Worm (Caenorhabditis elegans) whole organism, L1 larva: ENCODE data around the gene gem-1.

Experiments used
- C04F5.9 ChIP-seq: sonication (generic microtip); optimal IDR thresholded peaks from 2 replicates; lab custom pipeline; 2016; ENCODE audit warnings: missing genetic modification characterization, missing compliant biosample characterization
- fos-1 ChIP-seq: fragments of 150-350 bp; optimal IDR thresholded peaks from 2 replicates; lab custom pipeline; 2014; ENCODE audit warnings: missing biosample characterization, missing genetic modification characterization
- lin-35 ChIP-seq, 2 experiments: fragments of 150-350 bp; optimal IDR thresholded peaks; 2 replicates each; lab custom pipeline; 2014; ENCODE audit warnings: missing biosample characterization in 2 of 2, missing genetic modification characterization in 2 of 2, missing genetic modification reagents in 2 of 2
- mdl-1 ChIP-seq, 2 experiments: fragments of 150-350 bp; optimal IDR thresholded peaks; 2 replicates each; lab custom pipeline; 2014 to 2017; ENCODE audit warnings: missing biosample characterization in 2 of 2, missing genetic modification characterization in 2 of 2, inconsistent platforms in 1 of 2
- nhr-28 ChIP-seq: fragments of 150-350 bp; optimal IDR thresholded peaks from 2 replicates; lab custom pipeline; 2014; ENCODE audit warnings: missing biosample characterization, missing genetic modification characterization
- pqm-1 ChIP-seq: sonication (generic microtip); optimal IDR thresholded peaks from 3 replicates; lab custom pipeline; 2017; ENCODE audit warnings: missing biosample characterization, missing genetic modification characterization
- snpc-4 ChIP-seq: fragments of 150-350 bp; optimal IDR thresholded peaks from 2 replicates; lab custom pipeline; 2014; ENCODE audit warnings: missing biosample characterization, missing genetic modification characterization
- unc-130 ChIP-seq: fragments of 150-350 bp; optimal IDR thresholded peaks from 2 replicates; lab custom pipeline; 2017; ENCODE audit warnings: missing biosample characterization, missing genetic modification characterization, inconsistent platforms
- zag-1 ChIP-seq: fragments of 150-350 bp; optimal IDR thresholded peaks from 2 replicates; lab custom pipeline; 2014; ENCODE audit warnings: missing biosample characterization, missing genetic modification characterization

DNA sequence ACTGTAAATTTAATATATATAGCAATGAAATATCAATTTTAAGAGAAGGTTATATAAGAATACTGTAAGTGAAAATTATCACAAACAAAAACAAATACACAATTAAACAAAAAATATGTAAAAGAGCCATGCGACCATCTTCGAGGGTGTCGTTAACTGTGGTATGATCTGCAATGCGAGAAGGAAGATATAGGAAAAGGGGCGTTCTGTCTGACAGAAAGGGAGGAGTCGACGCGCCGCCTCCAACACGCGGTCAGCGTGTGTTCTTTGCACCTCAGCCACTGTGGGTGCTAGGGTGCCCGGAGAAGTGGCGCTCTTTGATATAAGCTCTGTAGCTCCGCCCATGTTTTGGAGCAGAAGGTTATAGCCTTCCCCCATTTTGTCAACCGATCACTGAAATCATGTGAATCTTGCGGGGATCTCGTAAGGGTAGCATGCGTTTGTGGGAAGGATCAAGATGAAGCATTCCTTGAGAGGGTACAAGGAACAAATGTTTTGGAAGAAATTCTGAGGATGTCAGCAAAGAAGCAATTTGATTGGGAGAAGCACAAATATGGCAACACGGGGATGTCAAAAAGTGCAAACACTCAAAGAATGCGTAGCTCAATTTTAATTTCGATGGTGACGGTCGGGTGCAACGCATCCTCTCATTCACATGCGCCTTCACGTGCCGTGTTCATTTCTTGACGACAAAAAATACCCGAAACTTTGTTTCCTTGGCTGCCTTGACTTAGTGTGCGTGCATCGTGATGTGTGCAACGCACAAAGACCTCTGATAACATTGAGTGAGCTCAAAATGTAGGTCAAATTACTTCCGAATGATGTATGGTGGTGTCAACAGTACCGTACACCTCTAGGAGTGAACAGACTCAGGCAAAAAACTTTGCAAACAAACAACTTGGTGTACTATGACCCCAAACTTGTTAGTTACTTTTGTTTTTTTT, 25.7 kb downstream of the gem-1 start, which contains the start of gene mxl-3:
- peak in 1 of 2 experiments; percentile 44 for TF ChIP-seq mdl-1 (tag; optimal IDR thresholded peaks at IDR 0.05; lab: Kevin White, UChicago)
- no peak for TF ChIP-seq unc-130 (tag; lab: Kevin White, UChicago)
- no peak for TF ChIP-seq pqm-1 (tag; lab: Kevin White, UChicago)
- no peak for TF ChIP-seq C04F5.9 (tag; lab: Kevin White, UChicago)
- TF ChIP-seq zag-1 (tag; lab: Kevin White, UChicago), result no peak
- TF ChIP-seq nhr-28, result no peak
- TF ChIP-seq lin-35 (GFP tag; optimal IDR thresholded peaks at IDR 0.05; lab: Kevin White, UChicago), result peak in 1 of 2 experiments; percentile 30
- no peak for TF ChIP-seq snpc-4 (tag; lab: Kevin White, UChicago)
- no peak for TF ChIP-seq fos-1
